Worm (Caenorhabditis elegans) whole organism, L4 larva: ENCODE results near the gene ins-9.

Source experiments
- D1046.2 ChIP-seq: fragments of 200-800 bp; sonication (Bioruptor generic); IDR thresholded peaks from 2 replicates; pipeline ENCODE4 v1.3.6; 2022; ENCODE audit warnings: missing genetic modification characterization, missing compliant biosample characterization
- F37D6.2 ChIP-seq: sonication (generic microtip); optimal IDR thresholded peaks from 2 replicates; lab custom pipeline; 2016; ENCODE audit warnings: mild to moderate bottlenecking, missing genetic modification characterization, missing compliant biosample characterization
- Y48G9A.11 ChIP-seq: fragments of 200-800 bp; sonication (Bioruptor generic); IDR thresholded peaks from 2 replicates; pipeline ENCODE4 v1.3.6; 2022; ENCODE audit warnings: missing genetic modification reagents, missing genetic modification characterization, missing compliant biosample characterization
- lin-1 ChIP-seq: fragments of 200-800 bp; sonication (Bioruptor generic); IDR thresholded peaks from 2 replicates; pipeline ENCODE4 v1.3.6; 2022; ENCODE audit warnings: missing genetic modification reagents, missing genetic modification characterization, missing compliant biosample characterization
- lin-13 ChIP-seq: fragments of 150-350 bp; optimal IDR thresholded peaks from 2 replicates; lab custom pipeline; 2014; ENCODE audit warnings: missing biosample characterization, missing genetic modification reagents, missing genetic modification characterization
- mep-1 ChIP-seq: fragments of 150-350 bp; sonication (generic microtip); optimal IDR thresholded peaks from 3 replicates; lab custom pipeline; 2014; ENCODE audit warnings: missing biosample characterization, missing genetic modification characterization
- pha-4 ChIP-seq, 2 experiments: fragments of 150-350 bp in 1 of 2; fragments of 200-800 bp in 1 of 2; sonication (Bioruptor generic) in 1 of 2; IDR thresholded peaks in 1 of 2; optimal IDR thresholded peaks in 1 of 2; 2 replicates each; pipeline versions ENCODE4 v1.3.6 to Lab custom; 2014 to 2022; ENCODE audit warnings: missing genetic modification characterization in 2 of 2, missing genetic modification reagents in 2 of 2, missing biosample characterization in 1 of 2, missing compliant biosample characterization in 1 of 2
- pqm-1 ChIP-seq: sonication (generic microtip); optimal IDR thresholded peaks from 2 replicates; lab custom pipeline; 2017; ENCODE audit warnings: missing biosample characterization, missing genetic modification characterization

- TF ChIP-seq F37D6.2 (tag; lab: Kevin White, UChicago) (no peak), lin-13 (GFP tag; lab: Kevin White, UChicago) (no peak), Y48G9A.11 (GFP tag; lab: Robert Waterston, UW) (no peak), mep-1 (tag; lab: Kevin White, UChicago) (no peak), pha-4 (GFP tag; IDR thresholded peaks at IDR 0.05; lab: Robert Waterston, UW) (no peak), pha-4 (tag; optimal IDR thresholded peaks at IDR 0.05; lab: Kevin White, UChicago) (no peak), lin-1 (GFP tag; lab: Robert Waterston, UW) (no peak), pqm-1 (tag; lab: Kevin White, UChicago) (peak; percentile 92), D1046.2 (no peak)
Measured at ce11 chrX:8820643-8821042, 45.8 kb downstream of the ins-9 start.
